Fruit fly (Drosophila melanogaster) whole organism, embryonic: ENCODE results near the gene E2f1.

ENCODE experiments used
- B-H2 ChIP-seq: fragments of 200-800 bp; sonication (Bioruptor generic); optimal IDR thresholded peaks from 2 replicates; lab custom pipeline; 2018; ENCODE audit warnings: missing biosample characterization, mild to moderate bottlenecking, missing genetic modification characterization
- CG10565 ChIP-seq: fragments of 200-800 bp; sonication (Bioruptor generic); optimal IDR thresholded peaks from 3 replicates; lab custom pipeline; 2016; ENCODE audit warnings: missing biosample characterization, mild to moderate bottlenecking, missing genetic modification characterization
- CG11504 ChIP-seq: fragments of 200-800 bp; sonication (Bioruptor generic); optimal IDR thresholded peaks from 3 replicates; lab custom pipeline; 2019; ENCODE audit warnings: missing biosample characterization, mild to moderate bottlenecking, missing genetic modification characterization, moderate library complexity
- CG12219 ChIP-seq: fragments of 200-800 bp; sonication (Bioruptor generic); optimal IDR thresholded peaks from 3 replicates; lab custom pipeline; 2018; ENCODE audit warnings: missing biosample characterization, mild to moderate bottlenecking, missing genetic modification characterization
- CG13287 ChIP-seq: fragments of 200-800 bp; sonication (Bioruptor generic); IDR thresholded peaks from 2 replicates; pipeline ENCODE4 v1.3.6; 2022; ENCODE audit warnings: missing biosample characterization, missing genetic modification characterization; ENCODE audit not compliant: partially characterized antibody
- CG1529 ChIP-seq: fragments of 200-800 bp; sonication (Bioruptor generic); optimal IDR thresholded peaks from 3 replicates; lab custom pipeline; 2018; ENCODE audit warnings: missing biosample characterization, missing genetic modification characterization
- CG17802 ChIP-seq: fragments of 200-800 bp; sonication (Bioruptor generic); optimal IDR thresholded peaks from 2 replicates; lab custom pipeline; 2018; ENCODE audit warnings: missing biosample characterization, mild to moderate bottlenecking, missing genetic modification characterization, moderate library complexity
- CG17912 ChIP-seq: fragments of 200-800 bp; sonication (Bioruptor generic); optimal IDR thresholded peaks from 2 replicates; lab custom pipeline; 2018; ENCODE audit warnings: missing biosample characterization, mild to moderate bottlenecking, missing genetic modification characterization
- CG2199 ChIP-seq: fragments of 200-800 bp; sonication (Bioruptor generic); IDR thresholded peaks from 3 replicates; pipeline ENCODE4 v1.3.6; 2022; ENCODE audit warnings: missing biosample characterization, missing genetic modification characterization
- CG31365 ChIP-seq: fragments of 200-800 bp; sonication (Bioruptor generic); optimal IDR thresholded peaks from 2 replicates; lab custom pipeline; 2018; ENCODE audit warnings: missing biosample characterization, mild to moderate bottlenecking, missing genetic modification characterization
- CG32772 ChIP-seq: fragments of 200-800 bp; sonication (Bioruptor generic); IDR thresholded peaks from 2 replicates; pipeline ENCODE4 v1.3.6; 2022; ENCODE audit warnings: missing biosample characterization, missing genetic modification characterization
- CG34224 ChIP-seq: fragments of 200-800 bp; sonication (Bioruptor generic); IDR thresholded peaks from 3 replicates; pipeline ENCODE4 v1.3.6; 2022; ENCODE audit warnings: missing biosample characterization, missing genetic modification characterization; ENCODE audit not compliant: partially characterized antibody
- CG4360 ChIP-seq: fragments of 200-800 bp; sonication (Bioruptor generic); IDR thresholded peaks from 2 replicates; pipeline ENCODE4 v1.3.6; 2022; ENCODE audit warnings: missing biosample characterization, missing genetic modification characterization
- CG4820 ChIP-seq: fragments of 200-800 bp; sonication (Bioruptor generic); optimal IDR thresholded peaks from 3 replicates; lab custom pipeline; 2016; ENCODE audit warnings: missing biosample characterization, missing genetic modification characterization
- CG6254 ChIP-seq: fragments of 200-800 bp; sonication (Bioruptor generic); optimal IDR thresholded peaks from 3 replicates; lab custom pipeline; 2017; ENCODE audit warnings: mild to moderate bottlenecking, missing biosample characterization, missing genetic modification reagents, missing genetic modification characterization
- CG8290 ChIP-seq, 3 experiments: fragments of 200-800 bp; sonication (Bioruptor generic); optimal IDR thresholded peaks; 2 replicates each; lab custom pipeline; 2016 to 2019; ENCODE audit warnings: missing biosample characterization in 3 of 3, missing genetic modification characterization in 3 of 3, mild to moderate bottlenecking in 2 of 3, moderate library complexity in 1 of 3
- CG9727 ChIP-seq: fragments of 200-800 bp; sonication (Bioruptor generic); optimal IDR thresholded peaks from 3 replicates; lab custom pipeline; 2017; ENCODE audit warnings: missing biosample characterization, mild to moderate bottlenecking, missing genetic modification characterization
- Dek ChIP-seq: fragments of 200-800 bp; sonication (Bioruptor generic); optimal IDR thresholded peaks from 3 replicates; lab custom pipeline; 2019; ENCODE audit warnings: missing biosample characterization, mild to moderate bottlenecking, missing genetic modification characterization, moderate library complexity
- Doc2 ChIP-seq: fragments of 200-800 bp; sonication (Bioruptor generic); IDR thresholded peaks from 2 replicates; pipeline ENCODE4 v1.3.6; 2022; ENCODE audit warnings: missing biosample characterization, missing genetic modification characterization
- Drgx ChIP-seq: fragments of 200-800 bp; sonication (Bioruptor generic); IDR thresholded peaks from 2 replicates; pipeline ENCODE4 v1.3.6; 2022; ENCODE audit warnings: missing biosample characterization, missing genetic modification characterization
- E2f2 ChIP-seq: fragments of 200-800 bp; sonication (Bioruptor generic); IDR thresholded peaks from 2 replicates; pipeline ENCODE4 v1.3.6; 2022; ENCODE audit warnings: missing biosample characterization, missing genetic modification characterization
- Hand ChIP-seq: fragments of 200-800 bp; sonication (Bioruptor generic); optimal IDR thresholded peaks from 2 replicates; lab custom pipeline; 2017; ENCODE audit warnings: mild to moderate bottlenecking, missing biosample characterization, missing genetic modification reagents, missing genetic modification characterization
- Hey ChIP-seq: fragments of 200-800 bp; sonication (Bioruptor generic); optimal IDR thresholded peaks from 3 replicates; lab custom pipeline; 2018; ENCODE audit warnings: missing biosample characterization, mild to moderate bottlenecking, missing genetic modification characterization
- Mad ChIP-seq: fragments of 200-800 bp; sonication (Bioruptor generic); optimal IDR thresholded peaks from 2 replicates; lab custom pipeline; 2016; ENCODE audit warnings: missing biosample characterization, missing genetic modification characterization
- NC2α ChIP-seq: fragments of 200-800 bp; sonication (Bioruptor generic); optimal IDR thresholded peaks from 2 replicates; lab custom pipeline; 2016; ENCODE audit warnings: missing biosample characterization, missing genetic modification characterization
- Nf-YB ChIP-seq: fragments of 200-800 bp; sonication (Bioruptor generic); optimal IDR thresholded peaks from 3 replicates; lab custom pipeline; 2019; ENCODE audit warnings: missing biosample characterization, mild to moderate bottlenecking, missing genetic modification characterization, moderate library complexity
- Rfx ChIP-seq: fragments of 200-800 bp; sonication (Bioruptor generic); IDR thresholded peaks from 2 replicates; pipeline ENCODE4 v1.3.6; 2022; ENCODE audit warnings: missing biosample characterization, missing genetic modification characterization
- Trl ChIP-seq, 3 experiments: fragments of >200 bp in 2 of 3; fragments of 200-800 bp in 1 of 3; sonication (Bioruptor generic) in 1 of 3; optimal IDR thresholded peaks; 2 replicates in 1 of 3; 3 replicates in 2 of 3; lab custom pipeline; 2016 to 2017; ENCODE audit warnings: missing biosample characterization in 1 of 3, missing genetic modification characterization in 1 of 3
- Usf ChIP-seq: fragments of 200-800 bp; sonication (Bioruptor generic); optimal IDR thresholded peaks from 2 replicates; lab custom pipeline; 2017; ENCODE audit warnings: missing genotype, missing biosample characterization, missing genetic modification characterization
- ase ChIP-seq: fragments of 200-800 bp; sonication (Bioruptor generic); IDR thresholded peaks from 3 replicates; pipeline ENCODE4 v1.3.6; 2022; ENCODE audit warnings: missing biosample characterization, missing genetic modification characterization
- ato ChIP-seq: fragments of 200-800 bp; sonication (Bioruptor generic); IDR thresholded peaks from 2 replicates; pipeline ENCODE4 v1.3.6; 2022; ENCODE audit warnings: missing biosample characterization, missing genetic modification characterization; ENCODE audit not compliant: partially characterized antibody
- bbx ChIP-seq: fragments of 200-800 bp; sonication (Bioruptor generic); IDR thresholded peaks from 2 replicates; pipeline ENCODE4 v1.3.6; 2022; ENCODE audit warnings: missing biosample characterization, missing genetic modification characterization; ENCODE audit not compliant: partially characterized antibody
- cad ChIP-seq: fragments of >200 bp; optimal IDR thresholded peaks from 2 replicates; lab custom pipeline; 2017; ENCODE audit warnings: missing biosample characterization, missing genetic modification characterization
- caup ChIP-seq: fragments of 200-800 bp; sonication (Bioruptor generic); optimal IDR thresholded peaks from 3 replicates; lab custom pipeline; 2017; ENCODE audit warnings: missing biosample characterization, mild to moderate bottlenecking, missing genetic modification characterization, moderate library complexity; ENCODE audit not compliant: severe bottlenecking
- cg ChIP-seq: fragments of 200-800 bp; sonication (Bioruptor generic); optimal IDR thresholded peaks from 3 replicates; lab custom pipeline; 2019; ENCODE audit warnings: missing biosample characterization, mild to moderate bottlenecking, missing genetic modification characterization, moderate library complexity
- chinmo ChIP-seq: fragments of 200-800 bp; sonication (Bioruptor generic); IDR thresholded peaks from 4 replicates; pipeline ENCODE4 v1.3.6; 2022; ENCODE audit warnings: missing biosample characterization, missing genetic modification characterization; ENCODE audit not compliant: partially characterized antibody
- crol ChIP-seq: fragments of 200-800 bp; sonication (Bioruptor generic); IDR thresholded peaks from 2 replicates; pipeline ENCODE4 v1.3.6; 2022; ENCODE audit warnings: missing biosample characterization, missing genetic modification characterization
- exex ChIP-seq: fragments of 200-800 bp; sonication (Bioruptor generic); optimal IDR thresholded peaks from 4 replicates; lab custom pipeline; 2018; ENCODE audit warnings: missing biosample characterization, mild to moderate bottlenecking, missing genetic modification characterization, moderate library complexity
- grn ChIP-seq: fragments of 200-800 bp; sonication (Bioruptor generic); optimal IDR thresholded peaks from 3 replicates; lab custom pipeline; 2017; ENCODE audit warnings: missing biosample characterization, missing genetic modification characterization
- ken ChIP-seq: fragments of 200-800 bp; sonication (Bioruptor generic); IDR thresholded peaks from 3 replicates; pipeline ENCODE4 v1.3.6; 2022; ENCODE audit warnings: missing biosample characterization, missing genetic modification characterization
- rib ChIP-seq: fragments of 200-800 bp; sonication (Bioruptor generic); IDR thresholded peaks from 2 replicates; pipeline ENCODE4 v1.3.6; 2022; ENCODE audit warnings: missing biosample characterization, missing genetic modification characterization
- tio ChIP-seq: fragments of 200-800 bp; sonication (Bioruptor generic); optimal IDR thresholded peaks from 2 replicates; lab custom pipeline; 2017; ENCODE audit warnings: missing biosample characterization, missing genetic modification characterization, inconsistent platforms
- tup ChIP-seq: fragments of 200-800 bp; sonication (Bioruptor generic); optimal IDR thresholded peaks from 2 replicates; lab custom pipeline; 2016; ENCODE audit warnings: missing biosample characterization, mild to moderate bottlenecking, missing genetic modification characterization, moderate library complexity
- vvl ChIP-seq: fragments of 200-800 bp; sonication (Bioruptor generic); IDR thresholded peaks from 2 replicates; pipeline ENCODE4 v1.3.6; 2022; ENCODE audit warnings: missing biosample characterization, missing genetic modification characterization
- zfh1 ChIP-seq: fragments of 200-800 bp; sonication (Bioruptor generic); IDR thresholded peaks from 3 replicates; pipeline ENCODE4 v1.3.6; 2022; ENCODE audit warnings: missing biosample characterization, missing genetic modification characterization

The E2f1 gene

dm6 chr3R:21582124-21582474, 78.6 kb downstream of the E2f1 start (continued):
- TF ChIP-seq CG9727 (no peak), ase (GFP tag; lab: Robert Waterston, UW) (no peak), CG2199 (GFP tag; lab: Robert Waterston, UW) (0 out of 3 replicates have a peak, but pooled peaks have one; percentile 46), cad (GFP tag; lab: Kevin White, UChicago) (peak; percentile 93), CG11504 (tag; lab: Kevin White, UChicago) (peak; percentile 57), chinmo (GFP tag; lab: Robert Waterston, UW) (peak; percentile 63; the same call in 1 of the 4 replicates), CG17912 (GFP tag; lab: Kevin White, UChicago) (no peak), Doc2 (GFP tag; lab: Robert Waterston, UW) (no peak), cg (peak; percentile 29), Rfx (0 out of 2 replicates have a peak, but pooled peaks have one; percentile 23), zfh1 (GFP tag; lab: Robert Waterston, UW) (peak; percentile 38; the same call in 1 of the 3 replicates), CG8290 (GFP tag; optimal IDR thresholded peaks at IDR 0.05; lab: Kevin White, UChicago) (no peak), CG8290 (tag; optimal IDR thresholded peaks at IDR 0.05; lab: Kevin White, UChicago) (peak in 1 of 2 experiments; percentile 22)
- TF ChIP-seq, all 482 proteins: peak for 20

- TF ChIP-seq Hey (tag; lab: Kevin White, UChicago), result no peak
- no peak for TF ChIP-seq CG17802 (tag; lab: Kevin White, UChicago)
- peak; percentile 14; the same call in 1 of the 2 replicates for TF ChIP-seq CG13287 (GFP tag; lab: Robert Waterston, UW)
- no peak for TF ChIP-seq exex (tag; lab: Kevin White, UChicago)
- TF ChIP-seq CG31365, result peak; percentile 1
- TF ChIP-seq ato, result no peak
- peak; percentile 92 for TF ChIP-seq CG6254 (GFP tag; lab: Kevin White, UChicago)
- TF ChIP-seq tup (GFP tag; lab: Kevin White, UChicago), result no peak
- no peak for TF ChIP-seq tio
- peak; percentile 50; the same call in 1 of the 2 replicates for TF ChIP-seq crol (GFP tag; lab: Robert Waterston, UW)
- TF ChIP-seq CG8290 (GFP tag; optimal IDR thresholded peaks at IDR 0.05; lab: Kevin White, UChicago), result no peak
- TF ChIP-seq CG8290 (tag; optimal IDR thresholded peaks at IDR 0.05; lab: Kevin White, UChicago), result peak in 1 of 2 experiments; percentile 4
- TF ChIP-seq Nf-YB (GFP tag; lab: Kevin White, UChicago), result no peak
- no peak for TF ChIP-seq Hand
- no peak for TF ChIP-seq NC2α (GFP tag; lab: Kevin White, UChicago)
- TF ChIP-seq CG1529 (GFP tag; lab: Kevin White, UChicago), result no peak
- TF ChIP-seq Drgx, result peak; percentile 22; the same call in 1 of the 2 replicates
- TF ChIP-seq CG4360, result peak; percentile 23; the same call in 1 of the 2 replicates
- TF ChIP-seq B-H2 (GFP tag; lab: Kevin White, UChicago), result peak; percentile 24
- peak; percentile 12; the same call in 1 of the 2 replicates for TF ChIP-seq vvl (GFP tag; lab: Robert Waterston, UW)
- TF ChIP-seq E2f2 (GFP tag; lab: Robert Waterston, UW), result 0 out of 2 replicates have a peak, but pooled peaks have one; percentile 6
- TF ChIP-seq CG10565, result no peak
- no peak for TF ChIP-seq grn (GFP tag; lab: Kevin White, UChicago)
- no peak for TF ChIP-seq Usf (GFP tag; lab: Kevin White, UChicago)
- peak; percentile 47; the same call in 1 of the 3 replicates for TF ChIP-seq ken
- TF ChIP-seq CG4820, result no peak
- TF ChIP-seq CG34224 (GFP tag; lab: Robert Waterston, UW), result 0 out of 3 replicates have a peak, but pooled peaks have one; percentile 22
- no peak for TF ChIP-seq bbx (GFP tag; lab: Robert Waterston, UW)
- TF ChIP-seq CG32772 (GFP tag; lab: Robert Waterston, UW), result peak; percentile 45; the same call in 1 of the 2 replicates
- no peak for TF ChIP-seq caup
- peak; percentile 56 to 92 for TF ChIP-seq Trl (optimal IDR thresholded peaks at IDR 0.05; lab: Kevin White, UChicago)
- TF ChIP-seq Trl (GFP tag; optimal IDR thresholded peaks at IDR 0.05; lab: Kevin White, UChicago), result no peak
- peak; percentile 72 for TF ChIP-seq rib (GFP tag; lab: Robert Waterston, UW)
- TF ChIP-seq CG12219 (GFP tag; lab: Kevin White, UChicago), result no peak
- no peak for TF ChIP-seq Mad (GFP tag; lab: Kevin White, UChicago)
- no peak for TF ChIP-seq Dek
These were observed 79.1 kb downstream of the E2f1 start for dm6 chr3R:21581365-21582123.
